Worm (Caenorhabditis elegans) whole organism, L4/young adult: ENCODE measurements around the gene R01H2.7.

Experiments
- dao-5 ChIP-seq: sonication (generic microtip); optimal IDR thresholded peaks from 2 replicates; lab custom pipeline; 2016; ENCODE audit warnings: missing genotype, missing genetic modification characterization, moderate library complexity, missing compliant biosample characterization
- him-1 ChIP-seq: sonication (generic microtip); optimal IDR thresholded peaks from 2 replicates; lab custom pipeline; 2016; ENCODE audit warnings: missing genotype, missing genetic modification reagents, missing genetic modification characterization, missing compliant biosample characterization

DNA sequence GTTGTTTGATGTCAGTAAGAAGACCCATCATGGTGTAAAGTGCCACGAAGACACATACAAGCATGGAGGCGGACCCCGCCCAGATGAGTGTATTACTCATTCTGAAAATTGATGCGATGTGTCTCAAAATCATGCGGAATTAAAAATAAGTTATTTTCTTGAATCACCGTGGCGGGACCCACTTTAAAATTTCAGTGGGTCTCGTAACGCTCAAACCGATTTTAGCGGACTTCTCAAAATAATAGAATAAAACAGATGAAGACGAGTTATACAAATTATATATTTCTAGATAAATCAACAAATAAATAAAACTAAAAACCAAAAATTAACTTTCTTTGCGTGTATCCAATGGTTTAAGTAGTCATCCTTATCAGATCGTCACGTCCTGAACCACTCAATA, 25.0 kb downstream of the R01H2.7 start, which contains the start of gene col-8:
- no peak for TF ChIP-seq dao-5 (tag; lab: Kevin White, UChicago)
- TF ChIP-seq him-1 = no peak
